Worm (Caenorhabditis elegans): ENCODE measurements around the gene slc-25A26.

The slc-25A26 gene

DNA sequence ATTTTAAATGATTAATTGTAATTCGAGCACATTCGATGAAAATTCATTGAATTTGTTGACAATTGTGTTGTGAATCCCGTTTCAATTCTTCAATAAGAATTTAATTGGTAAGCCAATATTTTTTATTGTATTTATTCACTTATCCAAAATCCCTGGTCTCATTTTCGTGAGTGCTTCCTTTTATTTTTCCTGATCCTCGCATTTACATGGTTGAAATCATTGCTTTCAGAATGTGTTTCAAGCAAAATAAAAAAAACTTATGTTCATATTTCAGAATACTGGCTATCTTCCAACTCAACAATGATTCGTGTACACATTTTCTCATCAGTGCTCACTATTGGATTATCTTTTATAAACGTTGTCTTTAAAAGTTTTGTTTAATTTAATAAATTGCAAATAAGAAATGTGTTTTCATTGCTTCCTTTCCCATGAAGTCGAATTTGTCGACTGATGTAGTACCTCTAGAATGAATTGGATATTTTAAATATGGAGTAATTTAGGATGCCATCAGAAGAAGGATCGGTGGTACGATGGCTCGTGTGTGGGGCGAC, at the start of gene slc-25A26, which contains the start of gene D1046.18:
Gene slc-25A26, plus strand, starts transcription at position 501 of the 551 bp plus-strand sequence.
Gene D1046.18, plus strand, starts transcription at position 301 of the 551 bp plus-strand sequence.
- TF ChIP-seq ztf-7 (tag; optimal IDR thresholded peaks at IDR 0.05) (no peak), unc-62 (GFP tag; optimal IDR thresholded peaks at IDR 0.05 in 1 of 2) (peak in 1 of 2 experiments; percentile 38), unc-62 (tag; optimal IDR thresholded peaks at IDR 0.05) (no peak)

DNA sequence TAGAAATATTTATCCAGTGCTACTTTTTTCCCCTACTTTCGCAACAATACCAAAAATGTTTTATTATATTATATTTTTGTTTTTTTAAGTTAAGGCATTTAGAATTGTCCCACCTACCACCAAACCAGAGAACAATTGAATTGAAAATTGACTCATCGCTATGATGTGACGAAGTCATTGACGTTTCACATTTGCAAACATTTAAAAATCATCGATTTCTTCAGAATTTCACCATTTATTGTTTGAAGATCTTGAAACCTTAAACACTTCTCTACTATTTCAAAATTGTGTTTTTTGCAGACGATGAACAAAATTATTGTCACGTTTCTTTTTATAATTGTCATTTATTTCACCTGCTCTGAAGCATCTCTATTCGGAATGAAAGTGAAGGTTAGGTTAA, 49.1 kb upstream of the slc-25A26 start, which contains the start of gene C09G9.8:
Gene C09G9.8, plus strand, starts transcription at position 301 of the 400 bp plus-strand sequence.
- TF ChIP-seq ztf-11 (tag; optimal IDR thresholded peaks at IDR 0.05) (no peak), madf-9 (GFP tag; conservative IDR thresholded peaks at IDR 0.05) (no peak), egl-43 (GFP tag; IDR thresholded peaks at IDR 0.05) (no peak), Y5F2A.4 (GFP tag; optimal IDR thresholded peaks at IDR 0.05) (no peak), mxl-3 (GFP tag; optimal IDR thresholded peaks at IDR 0.05) (no peak), pha-4 (GFP tag; IDR thresholded peaks at IDR 0.05) (no peak), pha-4 (tag; optimal IDR thresholded peaks at IDR 0.05) (no peak), unc-130 (GFP tag; optimal IDR thresholded peaks at IDR 0.05) (no peak), pqm-1 (tag; optimal IDR thresholded peaks at IDR 0.05) (no peak), gei-8 (GFP tag; optimal IDR thresholded peaks at IDR 0.05) (no peak)

DNA sequence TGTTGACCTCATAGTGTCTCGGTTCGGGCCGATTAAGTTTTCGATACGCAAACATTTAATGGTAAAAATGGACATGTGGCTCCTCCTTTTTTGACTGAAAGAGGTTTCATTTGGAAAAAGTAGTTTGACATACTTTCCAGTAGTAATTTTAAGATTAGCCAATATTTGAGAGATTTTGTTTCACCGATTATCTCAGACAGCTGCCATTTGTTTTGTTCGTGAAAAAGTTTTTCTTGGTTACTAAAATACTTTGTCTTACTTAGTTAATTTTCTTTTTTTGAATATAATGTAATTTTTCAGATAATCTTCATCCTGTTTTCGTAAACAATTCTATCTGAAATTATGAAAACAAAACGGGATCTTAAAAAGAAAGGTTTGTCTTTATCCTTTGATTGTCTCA, 44.0 kb upstream of the slc-25A26 start, which contains the start of gene C09G9.5:
Gene C09G9.5, plus strand, starts transcription at position 301 of the 400 bp plus-strand sequence.
- TF ChIP-seq sdz-12 (GFP tag; optimal IDR thresholded peaks at IDR 0.05) (no peak), lsy-2 (tag; optimal IDR thresholded peaks at IDR 0.05) (no peak), hlh-11 (tag; optimal IDR thresholded peaks at IDR 0.05) (no peak), zip-2 (tag; optimal IDR thresholded peaks at IDR 0.05) (no peak), skn-1 (tag; optimal IDR thresholded peaks at IDR 0.05) (no peak), Y75B8A.6 (GFP tag; IDR thresholded peaks at IDR 0.05) (no peak), ceh-20 (GFP tag; IDR thresholded peaks at IDR 0.05) (no peak), T26A8.4 (GFP tag; IDR thresholded peaks at IDR 0.05) (no peak), set-16 (GFP tag; IDR thresholded peaks at IDR 0.05) (no peak), nhr-41 (GFP tag; IDR thresholded peaks at IDR 0.05) (no peak), rbr-2 (tag; optimal IDR thresholded peaks at IDR 0.05) (no peak), ZK546.5 (tag; optimal IDR thresholded peaks at IDR 0.05) (no peak), F10B5.3 (tag; optimal IDR thresholded peaks at IDR 0.05) (no peak), saeg-2 (GFP tag; IDR thresholded peaks at IDR 0.05) (no peak), ceh-44 (GFP tag; IDR thresholded peaks at IDR 0.05) (no peak)

DNA sequence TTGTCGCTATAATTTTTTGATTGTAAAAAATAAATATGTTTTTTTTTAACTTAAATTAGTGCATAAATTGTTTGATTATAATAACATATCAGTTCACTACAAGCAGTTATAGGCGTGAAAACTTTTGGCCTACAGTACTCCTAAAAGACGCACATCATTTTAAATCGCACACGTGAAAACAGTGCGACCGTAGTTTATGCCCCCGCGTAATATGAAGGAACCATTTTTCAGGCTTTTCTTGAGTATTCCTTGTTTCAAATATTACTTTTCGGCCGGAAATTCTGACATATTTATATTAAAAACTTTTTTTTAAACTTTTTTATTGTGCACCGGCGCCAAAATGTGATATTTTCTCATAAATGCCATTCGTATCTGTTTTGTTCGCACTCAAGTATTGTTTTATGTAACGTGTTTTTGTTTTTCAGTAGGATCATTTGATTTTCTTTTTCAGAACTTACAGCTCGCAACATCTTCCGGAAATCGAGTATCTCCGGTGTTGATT, 41.7 kb upstream of the slc-25A26 start, which contains the start of gene oma-1:
Gene oma-1, plus strand, starts transcription at position 452 of the 502 bp plus-strand sequence.
- no peak for TF ChIP-seq daf-8 (GFP tag; IDR thresholded peaks at IDR 0.05)
- TF ChIP-seq F49E8.2 (tag; optimal IDR thresholded peaks at IDR 0.05; ENCODE audit: borderline replicate concordance) = peak; percentile 52
- peak; percentile 70 for TF ChIP-seq unc-130 (GFP tag; optimal IDR thresholded peaks at IDR 0.05)
- no peak for TF ChIP-seq gei-8 (GFP tag; optimal IDR thresholded peaks at IDR 0.05)
- TF ChIP-seq dmd-9 (GFP tag; IDR thresholded peaks at IDR 0.05) = no peak
- no peak for TF ChIP-seq ZK337.2 (GFP tag; IDR thresholded peaks at IDR 0.05)
- no peak for TF ChIP-seq ceh-62 (tag; optimal IDR thresholded peaks at IDR 0.05)
- peak in 1 of 2 experiments; percentile 42 for TF ChIP-seq unc-62 (GFP tag; optimal IDR thresholded peaks at IDR 0.05 in 1 of 2)
- TF ChIP-seq unc-62 (tag; optimal IDR thresholded peaks at IDR 0.05) = no peak
- TF ChIP-seq zip-2 (tag; optimal IDR thresholded peaks at IDR 0.05) = no peak
- TF ChIP-seq ceh-32 (tag; optimal IDR thresholded peaks at IDR 0.05; ENCODE audit: poor library complexity) = no peak
- no peak for TF ChIP-seq nhr-77 (tag; optimal IDR thresholded peaks at IDR 0.05)
- TF ChIP-seq snpc-1.2 (GFP tag; IDR thresholded peaks at IDR 0.05) = no peak; the same call in 1 of the 2 replicates
- TF ChIP-seq daf-16 (GFP tag; optimal IDR thresholded peaks at IDR 0.05) = no peak
- TF ChIP-seq daf-16 (tag; optimal IDR thresholded peaks at IDR 0.05) = no peak
